Worm (Caenorhabditis elegans): Measurements from ENCODE around the gene dop-5.

DNA sequence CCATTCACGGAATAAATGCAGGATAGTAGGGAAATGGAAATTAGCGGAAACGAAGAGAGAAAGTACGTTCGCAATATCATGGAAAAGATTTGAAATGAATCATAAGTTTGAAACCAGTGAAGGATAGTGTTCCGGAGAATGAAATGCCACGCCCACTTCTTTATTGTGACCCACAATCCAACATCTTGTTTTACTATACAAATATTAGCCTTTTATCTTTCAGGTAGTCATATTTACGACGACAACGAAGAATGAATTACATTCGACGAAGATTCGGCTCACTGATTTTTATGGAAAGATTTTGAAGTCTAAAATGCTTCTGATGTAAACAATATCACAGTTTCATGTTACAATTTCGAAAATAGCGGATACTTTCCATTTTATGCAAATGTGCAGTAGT lies 49.2 kb downstream of the dop-5 start, which contains the start of gene cutl-18:
- TF ChIP-seq nhr-12 (tag; optimal IDR thresholded peaks at IDR 0.05) (no peak), nhr-237 (tag; optimal IDR thresholded peaks at IDR 0.05) (no peak), flh-1 (GFP tag; optimal IDR thresholded peaks at IDR 0.05) (no peak), lsy-2 (tag; optimal IDR thresholded peaks at IDR 0.05) (no peak), unc-62 (GFP tag; optimal IDR thresholded peaks at IDR 0.05) (no peak), unc-39 (tag; optimal IDR thresholded peaks at IDR 0.05) (no peak), elt-3 (tag; optimal IDR thresholded peaks at IDR 0.05) (no peak), elt-1 (tag; optimal IDR thresholded peaks at IDR 0.05; ENCODE audit: borderline replicate concordance, insufficient read depth) (no peak), mep-1 (tag; optimal IDR thresholded peaks at IDR 0.05) (no peak), pha-4 (tag; optimal IDR thresholded peaks at IDR 0.05) (no peak)

Measured in whole organism, mixed stage, embryonic.